Worm (Caenorhabditis elegans): ENCODE results near the gene C34C6.10.
A peak's percentile ranks its signal among the peaks of the same experiment; 100 is the strongest.

The C34C6.10 gene

ce11 chrII:8695783-8696182 is at the start of gene C34C6.10:
Gene C34C6.10, minus strand, starts transcription at chrII:8695883.
- TF ChIP-seq mep-1 (tag; optimal IDR thresholded peaks at IDR 0.05) (no peak), M03D4.4 (tag; optimal IDR thresholded peaks at IDR 0.05) (no peak), cnd-1 (tag; optimal IDR thresholded peaks at IDR 0.05) (no peak), bed-3 (GFP tag; optimal IDR thresholded peaks at IDR 0.05) (no peak), nhr-237 (tag; optimal IDR thresholded peaks at IDR 0.05) (no peak)

- no peak for TF ChIP-seq unc-62 (GFP tag; optimal IDR thresholded peaks at IDR 0.05)
- no peak for TF ChIP-seq nhr-12 (tag; optimal IDR thresholded peaks at IDR 0.05)
- TF ChIP-seq tbx-8 (GFP tag; optimal IDR thresholded peaks at IDR 0.05) = no peak
- TF ChIP-seq lsy-2 (tag; optimal IDR thresholded peaks at IDR 0.05) = no peak
These were observed 49.1 kb upstream of the C34C6.10 start for ce11 chrII:8744555-8745448.

ce11 chrII:8743379-8744173 is 47.9 kb upstream of the C34C6.10 start, which contains the start of gene mak-1:
Gene mak-1, plus strand, starts transcription at chrII:8744071.
- peak; percentile 29 for TF ChIP-seq unc-120 (tag; optimal IDR thresholded peaks at IDR 0.05; ENCODE audit: poor library complexity, severe bottlenecking)
- no peak for TF ChIP-seq nhr-2 (tag; optimal IDR thresholded peaks at IDR 0.05)
- TF ChIP-seq elt-1 (tag; optimal IDR thresholded peaks at IDR 0.05; ENCODE audit: borderline replicate concordance, insufficient read depth) = no peak

DNA sequence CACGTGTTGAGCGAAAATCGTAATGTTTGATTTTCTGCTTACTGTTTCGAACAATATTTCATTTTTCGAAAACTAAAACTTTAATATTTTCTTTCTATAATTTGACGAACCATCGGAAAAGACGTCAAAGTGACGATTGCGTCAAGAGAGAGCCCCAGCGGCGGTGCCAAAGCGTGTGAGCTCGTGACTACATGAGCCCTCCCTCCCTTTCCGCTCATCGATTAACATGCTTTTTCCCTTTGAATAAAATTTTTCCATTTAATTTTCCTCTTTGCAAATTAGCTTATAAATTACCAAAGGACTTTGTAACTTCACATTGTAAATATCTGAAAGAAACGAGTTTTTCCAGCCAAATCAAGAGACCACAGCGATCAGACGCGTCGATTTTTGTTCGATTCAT is 47.3 kb upstream of the C34C6.10 start:
- TF ChIP-seq nhr-2 (tag; optimal IDR thresholded peaks at IDR 0.05) (no peak), unc-39 (tag; optimal IDR thresholded peaks at IDR 0.05) (no peak), lsy-2 (tag; optimal IDR thresholded peaks at IDR 0.05) (no peak), zip-8 (tag; optimal IDR thresholded peaks at IDR 0.05) (no peak), snpc-4 (tag; optimal IDR thresholded peaks at IDR 0.05) (no peak), nhr-28 (tag; optimal IDR thresholded peaks at IDR 0.05) (no peak)

- TF ChIP-seq sptf-1 (tag; optimal IDR thresholded peaks at IDR 0.05) (no peak), lin-32 (GFP tag; optimal IDR thresholded peaks at IDR 0.05) (no peak), snpc-4 (tag; optimal IDR thresholded peaks at IDR 0.05) (no peak), mab-5 (tag; optimal IDR thresholded peaks at IDR 0.05) (no peak), blmp-1 (tag; optimal IDR thresholded peaks at IDR 0.05) (no peak), elt-3 (tag; optimal IDR thresholded peaks at IDR 0.05) (no peak), lsy-2 (tag; optimal IDR thresholded peaks at IDR 0.05) (no peak), sem-2 (GFP tag; optimal IDR thresholded peaks at IDR 0.05) (no peak), nhr-28 (tag; optimal IDR thresholded peaks at IDR 0.05) (no peak), nhr-237 (tag; optimal IDR thresholded peaks at IDR 0.05) (no peak), nhr-12 (tag; optimal IDR thresholded peaks at IDR 0.05) (no peak), tbx-8 (GFP tag; optimal IDR thresholded peaks at IDR 0.05) (no peak), mep-1 (tag; optimal IDR thresholded peaks at IDR 0.05) (no peak), M03D4.4 (tag; optimal IDR thresholded peaks at IDR 0.05) (no peak), bed-3 (GFP tag; optimal IDR thresholded peaks at IDR 0.05) (no peak), nhr-2 (tag; optimal IDR thresholded peaks at IDR 0.05) (no peak), mls-2 (tag; optimal IDR thresholded peaks at IDR 0.05) (no peak), pha-4 (tag; optimal IDR thresholded peaks at IDR 0.05) (no peak)
These were observed 46.5 kb upstream of the C34C6.10 start for ce11 chrII:8742006-8742847.

DNA sequence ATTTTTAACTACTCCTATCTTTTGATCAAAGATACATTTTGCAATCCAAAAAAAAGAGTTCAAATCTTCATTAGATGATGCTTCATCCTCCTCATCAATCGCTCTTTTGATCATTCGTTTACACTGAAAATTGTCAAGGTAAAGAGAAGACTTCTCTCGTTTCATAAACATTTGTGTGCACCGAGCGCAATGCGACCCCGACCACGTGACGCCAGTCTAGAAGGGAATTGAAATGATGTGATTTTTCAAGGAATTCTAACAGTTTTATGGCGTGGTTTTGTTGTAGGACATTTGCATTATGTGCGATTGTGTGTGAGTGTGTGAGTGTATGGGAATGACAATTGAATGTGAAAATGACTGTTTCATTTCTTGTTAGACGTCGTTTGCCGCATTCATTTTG is 45.6 kb upstream of the C34C6.10 start:
- TF ChIP-seq ceh-43 (GFP tag; optimal IDR thresholded peaks at IDR 0.05) = no peak
- no peak for TF ChIP-seq mls-2 (tag; optimal IDR thresholded peaks at IDR 0.05)
- peak; percentile 19 for TF ChIP-seq hlh-1 (tag; optimal IDR thresholded peaks at IDR 0.05)
- TF ChIP-seq nhr-12 (tag; optimal IDR thresholded peaks at IDR 0.05) = no peak
- no peak for TF ChIP-seq unc-39 (tag; optimal IDR thresholded peaks at IDR 0.05)
- no peak for TF ChIP-seq M03D4.4 (tag; optimal IDR thresholded peaks at IDR 0.05)
- no peak for TF ChIP-seq sptf-1 (tag; optimal IDR thresholded peaks at IDR 0.05)
- TF ChIP-seq lin-13 (tag; optimal IDR thresholded peaks at IDR 0.05) = no peak
- no peak for TF ChIP-seq lin-32 (GFP tag; optimal IDR thresholded peaks at IDR 0.05)
